Worm (Caenorhabditis elegans) whole organism, L4 larva: Measurements from ENCODE around the gene zgpa-1.
A peak's percentile ranks its signal among the peaks of the same experiment; 100 is the strongest.

Experiments
- F44E2.7 ChIP-seq: fragments of 200-800 bp; sonication (Bioruptor generic); IDR thresholded peaks from 2 replicates; pipeline ENCODE4 v2.1.2; 2022; ENCODE audit warnings: missing genetic modification characterization, missing compliant biosample characterization
- T26A8.4 ChIP-seq: fragments of 200-800 bp; sonication (Bioruptor generic); IDR thresholded peaks from 2 replicates; pipeline ENCODE4 v1.3.6; 2022; ENCODE audit warnings: missing genetic modification characterization, missing compliant biosample characterization
- Y48G9A.11 ChIP-seq: fragments of 200-800 bp; sonication (Bioruptor generic); IDR thresholded peaks from 2 replicates; pipeline ENCODE4 v1.3.6; 2022; ENCODE audit warnings: missing genetic modification reagents, missing genetic modification characterization, missing compliant biosample characterization
- ZK546.5 ChIP-seq, 2 experiments: sonication (generic microtip); optimal IDR thresholded peaks; 2 replicates each; lab custom pipeline; 2017; ENCODE audit warnings: missing biosample characterization in 2 of 2, missing genetic modification characterization in 2 of 2
- arid-1 ChIP-seq: fragments of 200-800 bp; sonication (Bioruptor generic); conservative IDR thresholded peaks from 2 replicates; pipeline ENCODE4 v1.3.6; 2022; ENCODE audit warnings: missing genetic modification reagents, missing genetic modification characterization, missing compliant biosample characterization
- ceh-28 ChIP-seq: fragments of 150-350 bp; optimal IDR thresholded peaks from 2 replicates; lab custom pipeline; 2014; ENCODE audit warnings: missing biosample characterization, missing genetic modification reagents, missing genetic modification characterization
- ceh-44 ChIP-seq: fragments of 200-800 bp; sonication (Bioruptor generic); IDR thresholded peaks from 2 replicates; pipeline ENCODE4 v1.3.6; 2022; ENCODE audit warnings: missing genetic modification reagents, missing genetic modification characterization, missing compliant biosample characterization
- daf-16 ChIP-seq, 3 experiments: sonication (generic microtip); optimal IDR thresholded peaks; 2 replicates each; lab custom pipeline; 2016 to 2017; ENCODE audit warnings: missing genetic modification characterization in 3 of 3, missing genetic modification reagents in 3 of 3, mild to moderate bottlenecking in 2 of 3, missing compliant biosample characterization in 2 of 3, missing biosample characterization in 1 of 3, moderate library complexity in 1 of 3
- dmd-6 ChIP-seq: fragments of 200-800 bp; sonication (Bioruptor generic); IDR thresholded peaks from 2 replicates; pipeline ENCODE4 v1.3.6; 2022; ENCODE audit warnings: missing genetic modification reagents, missing genetic modification characterization, missing compliant biosample characterization
- duxl-1 ChIP-seq: sonication (generic microtip); optimal IDR thresholded peaks from 2 replicates; lab custom pipeline; 2016; ENCODE audit warnings: mild to moderate bottlenecking, missing genetic modification characterization, moderate library complexity, missing compliant biosample characterization; ENCODE audit not compliant: poor library complexity
- dve-1 ChIP-seq: sonication (generic microtip); optimal IDR thresholded peaks from 2 replicates; lab custom pipeline; 2017; ENCODE audit warnings: antibody characterized with exemption, mild to moderate bottlenecking, missing genetic modification characterization, missing compliant biosample characterization; ENCODE audit not compliant: insufficient read depth
- hif-1 ChIP-seq, 2 experiments: sonication (generic microtip); optimal IDR thresholded peaks; 2 replicates each; lab custom pipeline; 2016 to 2017; ENCODE audit warnings: missing compliant biosample characterization in 2 of 2, missing genetic modification characterization in 2 of 2, missing genetic modification reagents in 2 of 2, missing genotype in 2 of 2, mild to moderate bottlenecking in 1 of 2
- hlh-11 ChIP-seq: fragments of 200-800 bp; sonication (Bioruptor generic); optimal IDR thresholded peaks from 2 replicates; lab custom pipeline; 2018; ENCODE audit warnings: mild to moderate bottlenecking, missing genetic modification characterization, missing compliant biosample characterization
- hlh-30 ChIP-seq: sonication (generic microtip); optimal IDR thresholded peaks from 2 replicates; lab custom pipeline; 2017; ENCODE audit warnings: antibody characterized with exemption, mild to moderate bottlenecking, missing genetic modification characterization, missing compliant biosample characterization; ENCODE audit not compliant: insufficient read depth
- lin-38 ChIP-seq: fragments of 200-800 bp; sonication (Bioruptor generic); IDR thresholded peaks from 2 replicates; pipeline ENCODE4 v1.3.6; 2022; ENCODE audit warnings: missing genetic modification reagents, missing genetic modification characterization, missing compliant biosample characterization
- mdl-1 ChIP-seq, 2 experiments: fragments of 150-350 bp in 1 of 2; sonication (generic microtip) in 1 of 2; optimal IDR thresholded peaks; 2 replicates each; lab custom pipeline; 2014 to 2017; ENCODE audit warnings: missing biosample characterization in 2 of 2, missing genetic modification characterization in 2 of 2
- mes-2 ChIP-seq: sonication (generic microtip); optimal IDR thresholded peaks from 2 replicates; lab custom pipeline; 2016; ENCODE audit warnings: missing genotype, mild to moderate bottlenecking, missing genetic modification characterization, missing compliant biosample characterization; ENCODE audit not compliant: poor library complexity, severe bottlenecking
- nhr-237 ChIP-seq: sonication (generic microtip); optimal IDR thresholded peaks from 2 replicates; lab custom pipeline; 2017; ENCODE audit warnings: missing biosample characterization, missing genetic modification characterization
- nhr-28 ChIP-seq: fragments of 150-350 bp; optimal IDR thresholded peaks from 2 replicates; lab custom pipeline; 2014; ENCODE audit warnings: missing biosample characterization, missing genetic modification characterization
- nhr-77 ChIP-seq: fragments of 150-350 bp; optimal IDR thresholded peaks from 2 replicates; lab custom pipeline; 2014; ENCODE audit warnings: missing biosample characterization, missing genetic modification characterization
- php-3 ChIP-seq: fragments of 200-800 bp; sonication (Bioruptor generic); IDR thresholded peaks from 2 replicates; pipeline ENCODE4 v1.3.6; 2022; ENCODE audit warnings: missing genetic modification reagents, missing genetic modification characterization, missing compliant biosample characterization
- pqm-1 ChIP-seq: sonication (generic microtip); optimal IDR thresholded peaks from 2 replicates; lab custom pipeline; 2017; ENCODE audit warnings: missing biosample characterization, missing genetic modification characterization
- rbr-2 ChIP-seq: sonication (generic microtip); optimal IDR thresholded peaks from 2 replicates; lab custom pipeline; 2016; ENCODE audit warnings: missing genotype, missing genetic modification characterization, missing compliant biosample characterization
- saeg-2 ChIP-seq: fragments of 200-800 bp; sonication (Bioruptor generic); IDR thresholded peaks from 2 replicates; pipeline ENCODE4 v1.3.6; 2022; ENCODE audit warnings: missing genetic modification reagents, missing genetic modification characterization, missing compliant biosample characterization
- snpc-4 ChIP-seq: fragments of 150-350 bp; optimal IDR thresholded peaks from 2 replicates; lab custom pipeline; 2014; ENCODE audit warnings: missing biosample characterization, missing genetic modification characterization
- unc-62 ChIP-seq, 3 experiments: fragments of 150-350 bp in 1 of 3; sonication (generic microtip); optimal IDR thresholded peaks in 2 of 3; peaks in 1 of 3; 1 replicate in 1 of 3; 2 replicates in 2 of 3; lab custom pipeline; 2014 to 2017; ENCODE audit warnings: missing biosample characterization in 3 of 3, missing genetic modification characterization in 3 of 3, missing genetic modification reagents in 3 of 3, missing genotype in 1 of 3
- zag-1 ChIP-seq: fragments of 150-350 bp; optimal IDR thresholded peaks from 2 replicates; lab custom pipeline; 2014; ENCODE audit warnings: missing biosample characterization, missing genetic modification characterization
- zfp-3 ChIP-seq: fragments of 200-800 bp; sonication (Bioruptor generic); conservative IDR thresholded peaks from 2 replicates; pipeline ENCODE4 v1.3.6; 2022; ENCODE audit warnings: missing genetic modification reagents, missing genetic modification characterization, missing compliant biosample characterization

The zgpa-1 gene

DNA sequence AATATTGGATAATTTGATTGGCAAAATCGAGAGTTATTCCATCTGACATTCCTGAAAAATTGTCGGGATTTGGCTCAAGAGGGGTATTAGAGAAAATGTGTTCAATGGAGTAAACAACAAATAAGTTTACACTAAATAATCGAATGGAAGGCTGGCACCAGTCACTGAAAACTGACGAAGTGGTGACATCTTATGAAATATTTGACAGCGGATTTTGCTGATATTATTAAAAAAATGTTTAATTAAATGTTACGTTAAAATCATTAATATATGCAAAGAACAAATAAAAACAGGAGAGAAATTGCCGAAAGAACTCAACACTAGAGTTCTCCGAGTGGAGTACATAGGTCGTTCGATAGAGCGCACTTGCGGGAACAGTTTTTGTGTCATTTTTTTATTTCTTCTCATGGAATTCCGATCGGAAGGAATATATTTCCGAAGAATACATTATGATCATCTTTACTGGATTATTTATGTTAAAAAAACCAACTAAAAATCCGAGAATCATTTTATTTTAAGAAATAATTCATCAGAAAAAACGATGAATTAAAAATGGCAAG is 27.0 kb downstream of the zgpa-1 start, which contains the start of gene tag-322 (continued):
- TF ChIP-seq php-3 (GFP tag; lab: Robert Waterston, UW) (no peak), arid-1 (0 out of 2 replicates have a peak, but pooled peaks have one; percentile 32)
- TF ChIP-seq, all 104 proteins: peak for 24

DNA sequence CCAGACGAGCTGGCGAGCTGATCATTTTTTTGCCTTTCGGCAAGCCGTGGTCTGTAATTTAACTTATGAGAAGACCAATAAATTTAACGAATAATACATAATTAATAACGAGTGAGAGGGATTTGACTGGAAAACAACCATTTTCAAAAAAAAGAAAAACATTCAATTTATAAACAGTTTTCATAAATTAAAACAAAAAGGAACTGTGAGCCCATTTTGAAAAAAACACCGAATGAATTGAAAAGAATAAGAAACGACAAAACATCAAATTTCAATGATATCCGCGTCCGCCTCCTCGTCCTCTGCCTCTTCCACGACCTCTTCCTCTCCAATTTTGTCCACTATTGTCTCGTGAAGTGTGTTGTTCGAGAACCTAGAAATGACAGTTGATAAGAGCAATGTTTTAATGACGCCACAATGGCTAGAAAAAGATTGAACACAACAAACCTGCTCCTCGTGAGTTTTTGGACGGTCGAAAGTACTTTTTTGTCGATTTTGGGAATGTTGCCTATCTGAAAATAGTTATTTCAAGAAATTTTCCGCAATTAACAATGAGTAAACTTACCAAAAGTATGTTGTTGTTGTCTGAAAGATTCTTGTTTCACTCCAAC is 28.7 kb downstream of the zgpa-1 start, which contains the start of gene tag-321:
Gene tag-321 (minus strand): TSS at position 51 of the 611 bp plus-strand sequence.
- TF ChIP-seq hlh-11 (tag; lab: Kevin White, UChicago): peak; percentile 36
- TF ChIP-seq saeg-2 (GFP tag; lab: Robert Waterston, UW): no peak
- no peak for TF ChIP-seq zag-1 (tag; lab: Kevin White, UChicago)
- peak; percentile 75 for TF ChIP-seq nhr-28 (tag; lab: Kevin White, UChicago)
- TF ChIP-seq mes-2 (tag; lab: Kevin White, UChicago): peak; percentile 28
- TF ChIP-seq hlh-30 (tag; lab: Kevin White, UChicago): peak; percentile 49
- peak; percentile 62 for TF ChIP-seq dve-1 (tag; lab: Kevin White, UChicago)
- TF ChIP-seq rbr-2 (tag; lab: Kevin White, UChicago): no peak
- no peak for TF ChIP-seq snpc-4 (tag; lab: Kevin White, UChicago)
- TF ChIP-seq nhr-77 (tag; lab: Kevin White, UChicago): peak; percentile 32
- TF ChIP-seq nhr-237 (tag; lab: Kevin White, UChicago): no peak
- no peak for TF ChIP-seq daf-16 (GFP tag; optimal IDR thresholded peaks at IDR 0.05; lab: Kevin White, UChicago)
- TF ChIP-seq daf-16 (tag; optimal IDR thresholded peaks at IDR 0.05; lab: Kevin White, UChicago): peak; percentile 82
- peak; percentile 60 for TF ChIP-seq dmd-6
- no peak for TF ChIP-seq Y48G9A.11 (GFP tag; lab: Robert Waterston, UW)

DNA sequence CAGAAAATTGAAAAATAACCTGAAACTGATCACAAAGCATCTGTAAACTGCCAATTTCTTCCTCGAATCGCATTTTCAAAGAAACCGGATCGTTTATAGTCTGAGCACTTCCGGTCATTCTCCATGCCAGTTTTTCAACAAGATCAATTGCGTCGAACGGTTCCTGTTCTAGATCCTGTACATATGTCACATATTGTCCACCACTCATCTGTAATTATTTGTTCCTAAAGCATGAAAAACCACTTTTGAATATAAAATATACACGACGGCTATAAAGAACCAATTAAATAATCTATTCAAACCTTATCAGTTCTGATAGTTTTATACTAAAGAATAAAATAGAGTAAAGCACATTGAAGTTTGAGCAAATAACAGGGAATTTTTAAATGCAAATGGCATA is 30.3 kb downstream of the zgpa-1 start, which contains the start of gene sec-10:
Gene sec-10 (minus strand): TSS at position 208 of the 400 bp plus-strand sequence.
- TF ChIP-seq pqm-1 (tag; lab: Kevin White, UChicago) (peak; percentile 9), dve-1 (tag; lab: Kevin White, UChicago) (peak; percentile 57), nhr-28 (tag; lab: Kevin White, UChicago) (peak; percentile 68), arid-1 (0 out of 2 replicates have a peak, but pooled peaks have one; percentile 33), daf-16 (GFP tag; optimal IDR thresholded peaks at IDR 0.05; lab: Kevin White, UChicago) (no peak), daf-16 (tag; optimal IDR thresholded peaks at IDR 0.05; lab: Kevin White, UChicago) (peak; percentile 42), zfp-3 (GFP tag; lab: Robert Waterston, UW) (peak; percentile 60; the same call in 1 of the 2 replicates), unc-62 (GFP tag; optimal IDR thresholded peaks at IDR 0.05 in 1 of 2; lab: Kevin White, UChicago) (no peak), unc-62 (tag; optimal IDR thresholded peaks at IDR 0.05; lab: Kevin White, UChicago) (no peak), ZK546.5 (tag; optimal IDR thresholded peaks at IDR 0.05; lab: Kevin White, UChicago) (no peak), php-3 (GFP tag; lab: Robert Waterston, UW) (peak; percentile 63), lin-38 (peak; percentile 43; the same call in 1 of the 2 replicates), T26A8.4 (GFP tag; lab: Robert Waterston, UW) (peak; percentile 64; the same call in 1 of the 2 replicates), saeg-2 (GFP tag; lab: Robert Waterston, UW) (no peak)

- TF ChIP-seq pqm-1 (tag; lab: Kevin White, UChicago) (no peak), daf-16 (GFP tag; optimal IDR thresholded peaks at IDR 0.05; lab: Kevin White, UChicago) (peak in 1 of 2 experiments; percentile 0), daf-16 (tag; optimal IDR thresholded peaks at IDR 0.05; lab: Kevin White, UChicago) (no peak)
- TF ChIP-seq, all 104 proteins: peak for 1
Observed at ce11 chrIV:7778865-7779264, 33.7 kb downstream of the zgpa-1 start, which contains the start of gene rpap-3. rpap-3 (minus strand) TSS chrIV:7778965.

- TF ChIP-seq F44E2.7 (no peak), mdl-1 (tag; optimal IDR thresholded peaks at IDR 0.05; lab: Kevin White, UChicago) (no peak), arid-1 (no peak), ceh-44 (GFP tag; lab: Robert Waterston, UW) (no peak), hif-1 (tag; optimal IDR thresholded peaks at IDR 0.05; lab: Kevin White, UChicago) (no peak), ceh-28 (tag; lab: Kevin White, UChicago) (no peak), duxl-1 (no peak), snpc-4 (tag; lab: Kevin White, UChicago) (no peak)
Observed at ce11 chrIV:7775725-7776124, 36.9 kb downstream of the zgpa-1 start, which contains the start of gene swd-2.1. swd-2.1 (plus strand) TSS chrIV:7776025.
